Fruit fly (Drosophila melanogaster) whole organism, embryonic: ENCODE data around the gene CG12589.
A peak's percentile ranks its signal among the peaks of the same experiment; 100 is the strongest.

Source experiments
- BtbVII ChIP-seq: fragments of 200-800 bp; sonication (Bioruptor generic); optimal IDR thresholded peaks from 3 replicates; lab custom pipeline; 2017; ENCODE audit warnings: missing biosample characterization, mild to moderate bottlenecking, missing genetic modification characterization
- CG11560 ChIP-seq: fragments of 200-800 bp; sonication (Bioruptor generic); IDR thresholded peaks from 3 replicates; pipeline ENCODE4 v1.3.6; 2022; ENCODE audit warnings: missing biosample characterization, missing genetic modification characterization
- CG11696 ChIP-seq: fragments of 200-800 bp; sonication (Bioruptor generic); IDR thresholded peaks from 2 replicates; pipeline ENCODE4 v1.3.6; 2022; ENCODE audit warnings: missing biosample characterization, missing genetic modification characterization
- CG12299 ChIP-seq: fragments of 200-800 bp; sonication (Bioruptor generic); optimal IDR thresholded peaks from 2 replicates; lab custom pipeline; 2018; ENCODE audit warnings: missing biosample characterization, mild to moderate bottlenecking, missing genetic modification characterization
- CG15479 ChIP-seq: fragments of 200-800 bp; sonication (Bioruptor generic); optimal IDR thresholded peaks from 3 replicates; lab custom pipeline; 2019; ENCODE audit warnings: missing biosample characterization, mild to moderate bottlenecking, missing genetic modification characterization, moderate library complexity
- CG16863 ChIP-seq: fragments of 200-800 bp; sonication (Bioruptor generic); optimal IDR thresholded peaks from 3 replicates; lab custom pipeline; 2016; ENCODE audit warnings: missing biosample characterization, missing genetic modification characterization
- CG17361 ChIP-seq: fragments of 200-800 bp; sonication (Bioruptor generic); IDR thresholded peaks from 3 replicates; pipeline ENCODE4 v1.3.6; 2022; ENCODE audit warnings: missing biosample characterization, missing genetic modification characterization
- CG2199 ChIP-seq: fragments of 200-800 bp; sonication (Bioruptor generic); IDR thresholded peaks from 3 replicates; pipeline ENCODE4 v1.3.6; 2022; ENCODE audit warnings: missing biosample characterization, missing genetic modification characterization
- CG3407 ChIP-seq: fragments of 200-800 bp; sonication (Bioruptor generic); optimal IDR thresholded peaks from 2 replicates; lab custom pipeline; 2018; ENCODE audit warnings: missing biosample characterization, mild to moderate bottlenecking, missing genetic modification characterization
- CG3726 ChIP-seq: fragments of 200-800 bp; sonication (Bioruptor generic); IDR thresholded peaks from 3 replicates; pipeline ENCODE4, ENCODE4 v1.3.6; 2022; ENCODE audit warnings: missing biosample characterization, missing genetic modification characterization
- CG4617 ChIP-seq: fragments of 200-800 bp; sonication (Bioruptor generic); optimal IDR thresholded peaks from 3 replicates; lab custom pipeline; 2016; ENCODE audit warnings: missing biosample characterization, missing genetic modification characterization, borderline replicate concordance
- CG6813 ChIP-seq: fragments of 200-800 bp; sonication (Bioruptor generic); optimal IDR thresholded peaks from 2 replicates; lab custom pipeline; 2017; ENCODE audit warnings: missing biosample characterization, missing genetic modification characterization, mild to moderate bottlenecking, moderate library complexity, missing genetic modification reagents
- CG7839 ChIP-seq: fragments of 200-800 bp; sonication (Bioruptor generic); optimal IDR thresholded peaks from 3 replicates; lab custom pipeline; 2018; ENCODE audit warnings: missing biosample characterization, mild to moderate bottlenecking, missing genetic modification characterization, moderate library complexity
- CG8924 ChIP-seq: fragments of 200-800 bp; optimal IDR thresholded peaks from 3 replicates; lab custom pipeline; 2019; ENCODE audit warnings: missing biosample characterization, mild to moderate bottlenecking, missing genetic modification characterization, moderate library complexity
- Camta ChIP-seq: fragments of 200-800 bp; sonication (Bioruptor generic); optimal IDR thresholded peaks from 2 replicates; lab custom pipeline; 2016; ENCODE audit warnings: missing biosample characterization, missing genetic modification characterization
- CrebB ChIP-seq: fragments of 200-800 bp; sonication (Bioruptor generic); optimal IDR thresholded peaks from 3 replicates; lab custom pipeline; 2018; ENCODE audit warnings: missing biosample characterization, mild to moderate bottlenecking, missing genetic modification characterization
- Fer1 ChIP-seq: fragments of 200-800 bp; sonication (Bioruptor generic); optimal IDR thresholded peaks from 2 replicates; lab custom pipeline; 2017; ENCODE audit warnings: missing biosample characterization, mild to moderate bottlenecking, missing genetic modification characterization
- H15 ChIP-seq: fragments of 200-800 bp; sonication (Bioruptor generic); IDR thresholded peaks from 3 replicates; pipeline ENCODE4 v1.3.6; 2022; ENCODE audit warnings: missing biosample characterization, missing genetic modification characterization
- Hey ChIP-seq: fragments of 200-800 bp; sonication (Bioruptor generic); optimal IDR thresholded peaks from 3 replicates; lab custom pipeline; 2018; ENCODE audit warnings: missing biosample characterization, mild to moderate bottlenecking, missing genetic modification characterization
- Hr51 ChIP-seq, 2 experiments: fragments of 200-800 bp; sonication (Bioruptor generic); optimal IDR thresholded peaks; 2 replicates in 1 of 2; 3 replicates in 1 of 2; lab custom pipeline; 2016 to 2018; ENCODE audit warnings: missing biosample characterization in 2 of 2, missing genetic modification characterization in 2 of 2, mild to moderate bottlenecking in 1 of 2, moderate library complexity in 1 of 2
- Meics ChIP-seq: fragments of 200-800 bp; sonication (Bioruptor generic); optimal IDR thresholded peaks from 2 replicates; lab custom pipeline; 2017; ENCODE audit warnings: missing biosample characterization, mild to moderate bottlenecking, missing genetic modification characterization
- Sin3A ChIP-seq: fragments of >200 bp; optimal IDR thresholded peaks from 2 replicates; lab custom pipeline; 2018
- Sox100B ChIP-seq: fragments of 200-800 bp; sonication (Bioruptor generic); optimal IDR thresholded peaks from 3 replicates; lab custom pipeline; 2018; ENCODE audit warnings: missing biosample characterization, mild to moderate bottlenecking, missing genetic modification characterization
- Sox102F ChIP-seq: fragments of 200-800 bp; sonication (Bioruptor generic); optimal IDR thresholded peaks from 2 replicates; lab custom pipeline; 2018; ENCODE audit warnings: missing biosample characterization, mild to moderate bottlenecking, missing genetic modification characterization, moderate library complexity
- Ssrp ChIP-seq: fragments of 200-800 bp; sonication (Bioruptor generic); optimal IDR thresholded peaks from 2 replicates; lab custom pipeline; 2018; ENCODE audit warnings: missing biosample characterization, mild to moderate bottlenecking, missing genetic modification characterization, moderate library complexity
- TFAM ChIP-seq: fragments of 200-800 bp; sonication (Bioruptor generic); optimal IDR thresholded peaks from 2 replicates; lab custom pipeline; 2017; ENCODE audit warnings: missing biosample characterization, missing genetic modification characterization, inconsistent platforms
- Xrp1 ChIP-seq: fragments of 200-800 bp; sonication (Bioruptor generic); IDR thresholded peaks from 2 replicates; pipeline ENCODE4 v1.3.6; 2022; ENCODE audit warnings: missing biosample characterization, missing genetic modification characterization
- cg ChIP-seq: fragments of 200-800 bp; sonication (Bioruptor generic); optimal IDR thresholded peaks from 3 replicates; lab custom pipeline; 2019; ENCODE audit warnings: missing biosample characterization, mild to moderate bottlenecking, missing genetic modification characterization, moderate library complexity
- chm ChIP-seq: fragments of 200-800 bp; sonication (Bioruptor generic); IDR thresholded peaks from 2 replicates; pipeline ENCODE4 v1.3.6; 2022; ENCODE audit warnings: missing biosample characterization, missing genetic modification characterization
- ci ChIP-seq: fragments of 200-800 bp; sonication (Bioruptor generic); IDR thresholded peaks from 3 replicates; pipeline ENCODE4 v1.3.6; 2022; ENCODE audit warnings: missing biosample characterization, missing genetic modification characterization
- corto ChIP-seq: fragments of 200-800 bp; sonication (Bioruptor generic); optimal IDR thresholded peaks from 2 replicates; lab custom pipeline; 2016; ENCODE audit warnings: missing biosample characterization, mild to moderate bottlenecking, missing genetic modification characterization, moderate library complexity
- crol ChIP-seq: fragments of 200-800 bp; sonication (Bioruptor generic); IDR thresholded peaks from 2 replicates; pipeline ENCODE4 v1.3.6; 2022; ENCODE audit warnings: missing biosample characterization, missing genetic modification characterization
- cwo ChIP-seq: fragments of 200-800 bp; sonication (Bioruptor generic); optimal IDR thresholded peaks from 3 replicates; lab custom pipeline; 2017; ENCODE audit warnings: missing biosample characterization, missing genetic modification characterization, mild to moderate bottlenecking, moderate library complexity, missing genetic modification reagents
- fd96Cb ChIP-seq: fragments of 200-800 bp; sonication (Bioruptor generic); optimal IDR thresholded peaks from 2 replicates; lab custom pipeline; 2018; ENCODE audit warnings: missing biosample characterization, mild to moderate bottlenecking, missing genetic modification characterization, moderate library complexity
- gcm ChIP-seq: fragments of 200-800 bp; sonication (Bioruptor generic); optimal IDR thresholded peaks from 2 replicates; lab custom pipeline; 2019; ENCODE audit warnings: missing biosample characterization, mild to moderate bottlenecking, missing genetic modification characterization, moderate library complexity
- gem ChIP-seq: fragments of 200-800 bp; sonication (Bioruptor generic); optimal IDR thresholded peaks from 2 replicates; lab custom pipeline; 2019; ENCODE audit warnings: missing biosample characterization, mild to moderate bottlenecking, missing genetic modification characterization, moderate library complexity
- grn ChIP-seq: fragments of 200-800 bp; sonication (Bioruptor generic); optimal IDR thresholded peaks from 3 replicates; lab custom pipeline; 2017; ENCODE audit warnings: missing biosample characterization, missing genetic modification characterization
- gsb-n ChIP-seq: fragments of 200-800 bp; sonication (Bioruptor generic); optimal IDR thresholded peaks from 3 replicates; lab custom pipeline; 2018; ENCODE audit warnings: missing biosample characterization, mild to moderate bottlenecking, missing genetic modification characterization
- gt ChIP-seq: fragments of 200-800 bp; sonication (Bioruptor generic); IDR thresholded peaks from 2 replicates; pipeline ENCODE4 v1.3.6; 2022; ENCODE audit warnings: missing biosample characterization, missing genetic modification characterization
- hbn ChIP-seq: fragments of 200-800 bp; sonication (Bioruptor generic); IDR thresholded peaks from 2 replicates; pipeline ENCODE4 v1.3.6; 2022; ENCODE audit warnings: missing biosample characterization, missing genetic modification characterization; ENCODE audit not compliant: partially characterized antibody
- hkb ChIP-seq, 2 experiments: fragments of 200-800 bp in 1 of 2; fragments of >200 bp in 1 of 2; sonication (Bioruptor generic) in 1 of 2; IDR thresholded peaks in 1 of 2; optimal IDR thresholded peaks in 1 of 2; 2 replicates each; pipeline versions ENCODE4 v1.3.6 to Lab custom; 2017 to 2022; ENCODE audit warnings: missing biosample characterization in 1 of 2, missing genetic modification characterization in 1 of 2
- lilli ChIP-seq: fragments of 200-800 bp; sonication (Bioruptor generic); optimal IDR thresholded peaks from 3 replicates; lab custom pipeline; 2016; ENCODE audit warnings: missing biosample characterization, missing genetic modification characterization
- phol ChIP-seq: fragments of 200-800 bp; sonication (Bioruptor generic); optimal IDR thresholded peaks from 3 replicates; lab custom pipeline; 2018; ENCODE audit warnings: missing biosample characterization, mild to moderate bottlenecking, missing genetic modification characterization, moderate library complexity
- pros ChIP-seq: fragments of 200-800 bp; sonication (Bioruptor generic); optimal IDR thresholded peaks from 3 replicates; lab custom pipeline; 2019; ENCODE audit warnings: missing biosample characterization, mild to moderate bottlenecking, missing genetic modification characterization, moderate library complexity
- row ChIP-seq: fragments of 200-800 bp; sonication (Bioruptor generic); IDR thresholded peaks from 3 replicates; pipeline ENCODE4 v1.3.6; 2022; ENCODE audit warnings: missing biosample characterization, missing genetic modification characterization
- sim ChIP-seq: fragments of 200-800 bp; sonication (Bioruptor generic); IDR thresholded peaks from 2 replicates; pipeline ENCODE4 v1.3.6; 2022; ENCODE audit warnings: missing biosample characterization, missing genetic modification characterization
- sqz ChIP-seq: fragments of 200-800 bp; sonication (Bioruptor generic); optimal IDR thresholded peaks from 3 replicates; lab custom pipeline; 2018; ENCODE audit warnings: missing biosample characterization, mild to moderate bottlenecking, missing genetic modification characterization
- twi ChIP-seq: fragments of 200-800 bp; optimal IDR thresholded peaks from 2 replicates; lab custom pipeline; 2019; ENCODE audit warnings: missing biosample characterization, mild to moderate bottlenecking, missing genetic modification characterization, moderate library complexity
- zfh1 ChIP-seq: fragments of 200-800 bp; sonication (Bioruptor generic); IDR thresholded peaks from 3 replicates; pipeline ENCODE4 v1.3.6; 2022; ENCODE audit warnings: missing biosample characterization, missing genetic modification characterization

Gene CG12589

DNA sequence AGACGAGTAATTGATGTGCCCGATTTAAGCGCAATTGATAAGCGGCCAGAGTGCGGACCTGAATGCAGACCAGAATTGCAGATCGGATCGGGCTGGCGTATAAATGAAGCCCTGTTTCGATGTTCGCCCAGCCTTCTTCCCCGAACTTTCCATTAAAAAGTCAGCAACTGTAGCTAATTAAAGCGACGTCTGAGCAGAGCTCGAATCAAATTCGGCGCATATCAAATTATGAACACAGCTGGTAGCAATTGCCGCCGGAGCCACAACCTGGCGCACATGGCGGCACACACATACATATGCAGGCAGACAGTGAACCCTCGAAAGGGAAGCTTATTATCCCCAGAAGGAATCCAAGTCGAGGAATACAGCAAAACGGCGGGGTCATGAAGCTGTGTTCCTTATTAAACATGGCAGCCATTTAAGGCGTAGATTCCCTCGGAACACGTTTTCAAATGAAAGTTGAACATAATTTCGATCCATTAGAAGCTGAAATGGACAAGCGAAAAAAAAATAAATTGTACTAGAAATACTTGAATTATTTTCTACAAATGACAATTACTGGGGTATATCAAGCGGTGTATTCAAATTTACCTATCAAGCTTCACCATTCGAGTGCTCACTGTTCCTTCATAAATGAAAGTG, 35.3 kb downstream of the CG12589 start (continued):
- peak in 1 of 2 experiments; percentile 4 for TF ChIP-seq Hr51 (GFP tag; optimal IDR thresholded peaks at IDR 0.05; lab: Kevin White, UChicago)
- TF ChIP-seq twi (tag; lab: Kevin White, UChicago) = peak; percentile 40
- TF ChIP-seq Ssrp = peak; percentile 4
- TF ChIP-seq CG17361 (GFP tag; lab: Robert Waterston, UW) = 0 out of 3 replicates have a peak, but pooled peaks have one; percentile 35
- TF ChIP-seq CG11696 (GFP tag; lab: Robert Waterston, UW) = no peak
- TF ChIP-seq lilli = peak; percentile 8
- TF ChIP-seq cg (GFP tag; lab: Kevin White, UChicago) = peak; percentile 29
- TF ChIP-seq Xrp1 = 0 out of 2 replicates have a peak, but pooled peaks have one; percentile 18
- TF ChIP-seq hbn (GFP tag; lab: Robert Waterston, UW) = no peak
- peak; percentile 48 for TF ChIP-seq row (GFP tag; lab: Robert Waterston, UW)
- peak; percentile 21 for TF ChIP-seq CG8924 (tag; lab: Kevin White, UChicago)
- peak; percentile 21 for TF ChIP-seq Sox102F (GFP tag; lab: Kevin White, UChicago)
- TF ChIP-seq cwo = no peak
- TF ChIP-seq corto (GFP tag; lab: Kevin White, UChicago) = peak; percentile 23
- no peak for TF ChIP-seq CG3726 (GFP tag; lab: Robert Waterston, UW)
- no peak for TF ChIP-seq Sin3A (lab: Kevin White, UChicago)
- peak; percentile 15 for TF ChIP-seq fd96Cb
- TF ChIP-seq CG7839 (tag; lab: Kevin White, UChicago) = peak; percentile 4
- TF ChIP-seq Sox100B (GFP tag; lab: Kevin White, UChicago) = peak; percentile 11
- peak; percentile 17 for TF ChIP-seq CG16863 (GFP tag; lab: Kevin White, UChicago)
- TF ChIP-seq CG3407 = no peak
- TF ChIP-seq Camta (GFP tag; lab: Kevin White, UChicago) = peak; percentile 6
- no peak for TF ChIP-seq CG11560 (tag; lab: Robert Waterston, UW)
- TF ChIP-seq gem = peak; percentile 45
- TF ChIP-seq sqz = no peak
- no peak for TF ChIP-seq CG6813 (GFP tag; lab: Kevin White, UChicago)

DNA sequence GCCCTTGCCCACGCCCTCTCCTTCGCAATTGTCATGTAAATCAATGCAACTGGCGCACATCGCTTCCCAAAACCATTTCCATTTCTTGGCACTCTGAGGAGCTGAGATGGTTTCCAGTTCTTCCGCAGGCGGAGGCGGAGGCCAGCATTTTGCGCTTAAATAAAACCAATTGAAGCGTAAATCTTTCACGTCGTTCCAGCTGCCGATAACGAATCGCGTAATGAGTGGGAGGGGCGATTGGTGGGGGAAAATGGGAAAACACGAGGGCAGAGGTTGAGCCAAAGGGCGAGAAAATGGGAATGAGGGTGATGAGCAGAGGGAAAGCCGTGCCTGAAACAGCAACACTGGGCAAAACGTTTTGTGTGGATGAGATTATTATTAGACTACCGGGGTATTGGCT, 36.4 kb downstream of the CG12589 start:
- 0 out of 3 replicates have a peak, but pooled peaks have one; percentile 19 for TF ChIP-seq H15 (GFP tag; lab: Robert Waterston, UW)
- no peak for TF ChIP-seq zfh1
- TF ChIP-seq Meics = no peak
- no peak for TF ChIP-seq hkb (optimal IDR thresholded peaks at IDR 0.05; lab: Kevin White, UChicago)
- TF ChIP-seq hkb (GFP tag; IDR thresholded peaks at IDR 0.05; lab: Robert Waterston, UW) = no peak
- TF ChIP-seq CG2199 (GFP tag; lab: Robert Waterston, UW) = 0 out of 3 replicates have a peak, but pooled peaks have one; percentile 60
- TF ChIP-seq chm (GFP tag; lab: Robert Waterston, UW) = 0 out of 2 replicates have a peak, but pooled peaks have one; percentile 6
- peak; percentile 63 for TF ChIP-seq gcm (GFP tag; lab: Kevin White, UChicago)
- TF ChIP-seq BtbVII (GFP tag; lab: Kevin White, UChicago) = no peak
- TF ChIP-seq gsb-n (tag; lab: Kevin White, UChicago) = peak; percentile 79
- peak; percentile 37 for TF ChIP-seq grn (GFP tag; lab: Kevin White, UChicago)
- peak; percentile 66 for TF ChIP-seq crol (GFP tag; lab: Robert Waterston, UW)
- peak; percentile 17 for TF ChIP-seq twi (tag; lab: Kevin White, UChicago)
- no peak for TF ChIP-seq CG4617 (GFP tag; lab: Kevin White, UChicago)
- peak; percentile 63 for TF ChIP-seq CG15479
- no peak for TF ChIP-seq CrebB (tag; lab: Kevin White, UChicago)
- no peak for TF ChIP-seq CG12299 (tag; lab: Kevin White, UChicago)
- TF ChIP-seq TFAM (GFP tag; lab: Kevin White, UChicago) = no peak
- peak; percentile 9 for TF ChIP-seq Fer1
- no peak for TF ChIP-seq gt (GFP tag; lab: Robert Waterston, UW)
- TF ChIP-seq Hey (tag; lab: Kevin White, UChicago) = peak; percentile 38
- no peak for TF ChIP-seq phol (tag; lab: Kevin White, UChicago)
- 0 out of 3 replicates have a peak, but pooled peaks have one; percentile 12 for TF ChIP-seq ci (GFP tag; lab: Robert Waterston, UW)
- peak; percentile 92 for TF ChIP-seq pros (GFP tag; lab: Kevin White, UChicago)
- no peak for TF ChIP-seq sim
